Worm (Caenorhabditis elegans) whole organism, L1 larva: Measurements from ENCODE around the gene C31H2.4.
A peak's percentile ranks its signal among the peaks of the same experiment; 100 is the strongest.

Source experiments
- C16A3.4 ChIP-seq: fragments of 150-350 bp; optimal IDR thresholded peaks from 2 replicates; lab custom pipeline; 2014; ENCODE audit warnings: missing biosample characterization, missing genetic modification characterization
- F16B12.6 ChIP-seq: fragments of 150-350 bp; optimal IDR thresholded peaks from 2 replicates; lab custom pipeline; 2014; ENCODE audit warnings: missing biosample characterization, missing genetic modification characterization
- aha-1 ChIP-seq: fragments of 150-350 bp; optimal IDR thresholded peaks from 2 replicates; lab custom pipeline; 2014; ENCODE audit warnings: missing biosample characterization, missing genetic modification characterization
- ama-1 ChIP-seq: fragments of 150-350 bp; optimal IDR thresholded peaks from 2 replicates; lab custom pipeline; 2014
- blmp-1 ChIP-seq: fragments of 150-350 bp; optimal IDR thresholded peaks from 2 replicates; lab custom pipeline; 2014; ENCODE audit warnings: missing biosample characterization, missing genetic modification characterization
- ceh-8 ChIP-seq: fragments of 200-800 bp; sonication (Bioruptor generic); optimal IDR thresholded peaks from 2 replicates; lab custom pipeline; 2018; ENCODE audit warnings: mild to moderate bottlenecking, missing genetic modification characterization, moderate library complexity, missing compliant biosample characterization
- ceh-90 ChIP-seq: sonication (generic microtip); optimal IDR thresholded peaks from 2 replicates; lab custom pipeline; 2016; ENCODE audit warnings: missing genetic modification characterization, missing compliant biosample characterization
- dsc-1 ChIP-seq: sonication (generic microtip); optimal IDR thresholded peaks from 2 replicates; lab custom pipeline; 2016; ENCODE audit warnings: mild to moderate bottlenecking, missing genetic modification characterization, missing compliant biosample characterization
- efl-1 ChIP-seq, 4 experiments: fragments of 150-350 bp; optimal IDR thresholded peaks in 3 of 4; peaks in 1 of 4; 1 replicate in 1 of 4; 2 replicates in 3 of 4; lab custom pipeline; 2014; ENCODE audit warnings: missing biosample characterization in 2 of 4, missing genetic modification characterization in 2 of 4, missing genetic modification reagents in 2 of 4
- egl-13 ChIP-seq: sonication (generic microtip); optimal IDR thresholded peaks from 2 replicates; lab custom pipeline; 2016; ENCODE audit warnings: missing genotype, missing genetic modification reagents, missing genetic modification characterization, missing compliant biosample characterization
- egl-27 ChIP-seq, 2 experiments: fragments of 150-350 bp in 1 of 2; sonication (generic microtip); optimal IDR thresholded peaks; 3 replicates each; lab custom pipeline; 2017 to 2018; ENCODE audit warnings: missing biosample characterization in 2 of 2, missing genetic modification characterization in 2 of 2, missing genetic modification reagents in 2 of 2
- elt-2 ChIP-seq: sonication (generic microtip); optimal IDR thresholded peaks from 2 replicates; lab custom pipeline; 2016; ENCODE audit warnings: missing genetic modification characterization, mild to moderate bottlenecking, inconsistent platforms, missing compliant biosample characterization, missing genetic modification reagents
- elt-3 ChIP-seq, 6 experiments: fragments of 150-350 bp in 1 of 6; sonication (generic microtip); optimal IDR thresholded peaks; 2 replicates each; lab custom pipeline; 2017 to 2018; ENCODE audit warnings: missing biosample characterization in 6 of 6, missing genetic modification characterization in 6 of 6, inconsistent platforms in 1 of 6
- fkh-10 ChIP-seq: sonication (generic microtip); optimal IDR thresholded peaks from 2 replicates; lab custom pipeline; 2017; ENCODE audit warnings: missing biosample characterization, missing genetic modification reagents, missing genetic modification characterization
- fkh-4 ChIP-seq: sonication (generic microtip); optimal IDR thresholded peaks from 2 replicates; lab custom pipeline; 2016; ENCODE audit warnings: missing compliant biosample characterization, missing genetic modification characterization, borderline replicate concordance
- grh-1 ChIP-seq: fragments of 200-800 bp; sonication (Bioruptor generic); IDR thresholded peaks from 2 replicates; pipeline ENCODE4 v1.3.6; 2022; ENCODE audit warnings: missing genetic modification reagents, missing genetic modification characterization, missing compliant biosample characterization
- hlh-17 ChIP-seq: fragments of 200-800 bp; sonication (Bioruptor generic); optimal IDR thresholded peaks from 2 replicates; lab custom pipeline; 2018; ENCODE audit warnings: missing genetic modification characterization, mild to moderate bottlenecking, missing compliant biosample characterization, moderate library complexity, borderline replicate concordance
- hpl-2 ChIP-seq: fragments of 150-350 bp; optimal IDR thresholded peaks from 2 replicates; lab custom pipeline; 2014; ENCODE audit warnings: missing biosample characterization, missing genetic modification reagents, missing genetic modification characterization
- irx-1 ChIP-seq: sonication (generic microtip); optimal IDR thresholded peaks from 2 replicates; lab custom pipeline; 2016; ENCODE audit warnings: missing genetic modification characterization, missing compliant biosample characterization
- jun-1 ChIP-seq: fragments of 150-350 bp; optimal IDR thresholded peaks from 2 replicates; lab custom pipeline; 2014; ENCODE audit warnings: missing biosample characterization, missing genetic modification reagents, missing genetic modification characterization
- lin-13 ChIP-seq: fragments of 150-350 bp; optimal IDR thresholded peaks from 2 replicates; lab custom pipeline; 2014; ENCODE audit warnings: missing biosample characterization, missing genetic modification reagents, missing genetic modification characterization
- lin-14 ChIP-seq: fragments of 200-800 bp; sonication (Bioruptor generic); optimal IDR thresholded peaks from 2 replicates; lab custom pipeline; 2018; ENCODE audit warnings: mild to moderate bottlenecking, missing genetic modification characterization, moderate library complexity, missing compliant biosample characterization
- lin-15B ChIP-seq: fragments of 150-350 bp; sonication (generic microtip); optimal IDR thresholded peaks from 3 replicates; lab custom pipeline; 2014; ENCODE audit warnings: missing biosample characterization, missing genetic modification characterization
- lin-39 ChIP-seq: fragments of 150-350 bp; optimal IDR thresholded peaks from 2 replicates; lab custom pipeline; 2014; ENCODE audit warnings: missing biosample characterization, missing genetic modification reagents, missing genetic modification characterization
- lir-3 ChIP-seq: sonication (generic microtip); optimal IDR thresholded peaks from 2 replicates; lab custom pipeline; 2016; ENCODE audit warnings: mild to moderate bottlenecking, missing genetic modification characterization, moderate library complexity, missing compliant biosample characterization; ENCODE audit not compliant: poor library complexity
- mab-9 ChIP-seq: fragments of 200-800 bp; sonication (Bioruptor generic); IDR thresholded peaks from 2 replicates; pipeline ENCODE4 v1.3.6; 2022; ENCODE audit warnings: missing genetic modification reagents, missing genetic modification characterization, missing compliant biosample characterization
- mdl-1 ChIP-seq, 2 experiments: fragments of 150-350 bp; optimal IDR thresholded peaks; 2 replicates each; lab custom pipeline; 2014 to 2017; ENCODE audit warnings: missing biosample characterization in 2 of 2, missing genetic modification characterization in 2 of 2, inconsistent platforms in 1 of 2
- mep-1 ChIP-seq: fragments of 150-350 bp; optimal IDR thresholded peaks from 2 replicates; lab custom pipeline; 2014; ENCODE audit warnings: missing biosample characterization, missing genetic modification characterization
- nhr-11 ChIP-seq: fragments of 150-350 bp; optimal IDR thresholded peaks from 2 replicates; lab custom pipeline; 2014; ENCODE audit warnings: missing biosample characterization, missing genetic modification characterization
- nhr-12 ChIP-seq: sonication (generic microtip); optimal IDR thresholded peaks from 2 replicates; lab custom pipeline; 2017; ENCODE audit warnings: missing biosample characterization, missing genetic modification characterization
- nhr-20 ChIP-seq: sonication (generic microtip); optimal IDR thresholded peaks from 2 replicates; lab custom pipeline; 2016; ENCODE audit warnings: mild to moderate bottlenecking, missing genetic modification characterization, missing compliant biosample characterization
- nhr-237 ChIP-seq: fragments of 150-350 bp; optimal IDR thresholded peaks from 2 replicates; lab custom pipeline; 2014; ENCODE audit warnings: missing biosample characterization, missing genetic modification characterization
- nhr-47 ChIP-seq: sonication (generic microtip); optimal IDR thresholded peaks from 2 replicates; lab custom pipeline; 2016; ENCODE audit warnings: mild to moderate bottlenecking, missing genetic modification characterization, moderate library complexity, missing compliant biosample characterization
- nhr-76 ChIP-seq: sonication (generic microtip); optimal IDR thresholded peaks from 2 replicates; lab custom pipeline; 2017; ENCODE audit warnings: missing biosample characterization, missing genetic modification characterization
- nhr-85 ChIP-seq: sonication (generic microtip); peaks from one replicate; lab custom pipeline; 2016; ENCODE audit warnings: missing genetic modification characterization, inconsistent platforms, missing compliant biosample characterization
- pqm-1 ChIP-seq: sonication (generic microtip); optimal IDR thresholded peaks from 3 replicates; lab custom pipeline; 2017; ENCODE audit warnings: missing biosample characterization, missing genetic modification characterization
- skn-1 ChIP-seq: fragments of 150-350 bp; optimal IDR thresholded peaks from 2 replicates; lab custom pipeline; 2014; ENCODE audit warnings: missing biosample characterization, missing genetic modification characterization
- snu-23 ChIP-seq: sonication (generic microtip); optimal IDR thresholded peaks from 2 replicates; lab custom pipeline; 2016; ENCODE audit warnings: missing genetic modification characterization, missing compliant biosample characterization
- sox-4 ChIP-seq: sonication (generic microtip); optimal IDR thresholded peaks from 2 replicates; lab custom pipeline; 2016; ENCODE audit warnings: missing genetic modification characterization, missing compliant biosample characterization
- tlp-1 ChIP-seq: fragments of 150-350 bp; optimal IDR thresholded peaks from 2 replicates; lab custom pipeline; 2014; ENCODE audit warnings: missing biosample characterization, missing genetic modification characterization
- unc-130 ChIP-seq: fragments of 150-350 bp; optimal IDR thresholded peaks from 2 replicates; lab custom pipeline; 2017; ENCODE audit warnings: missing biosample characterization, missing genetic modification characterization, inconsistent platforms
- xbp-1 ChIP-seq: sonication (generic microtip); optimal IDR thresholded peaks from 2 replicates; lab custom pipeline; 2016; ENCODE audit warnings: missing genetic modification characterization, missing compliant biosample characterization
- zag-1 ChIP-seq: fragments of 150-350 bp; optimal IDR thresholded peaks from 2 replicates; lab custom pipeline; 2014; ENCODE audit warnings: missing biosample characterization, missing genetic modification characterization
- zip-4 ChIP-seq: fragments of 200-800 bp; sonication (Bioruptor generic); optimal IDR thresholded peaks from 2 replicates; lab custom pipeline; 2018; ENCODE audit warnings: mild to moderate bottlenecking, missing genetic modification characterization, moderate library complexity, missing compliant biosample characterization
- ztf-11 ChIP-seq, 2 experiments: sonication (generic microtip); optimal IDR thresholded peaks; 2 replicates each; lab custom pipeline; 2016 to 2017; ENCODE audit warnings: missing genetic modification characterization in 2 of 2, missing biosample characterization in 1 of 2, missing compliant biosample characterization in 1 of 2

The C31H2.4 gene

ce11 chrX:5121789-5122188 is 37.7 kb downstream of the C31H2.4 start (continued):
- peak; percentile 63 for TF ChIP-seq egl-13 (tag; lab: Kevin White, UChicago)
- no peak for TF ChIP-seq nhr-11 (tag; lab: Kevin White, UChicago)

ce11 chrX:5120807-5121206 is 38.7 kb downstream of the C31H2.4 start:
- TF ChIP-seq blmp-1 (peak; percentile 64), efl-1 (optimal IDR thresholded peaks at IDR 0.05; lab: Kevin White, UChicago) (no peak), efl-1 (GFP tag; optimal IDR thresholded peaks at IDR 0.05 in 1 of 2; lab: Kevin White, UChicago) (no peak), dsc-1 (tag; lab: Kevin White, UChicago) (peak; percentile 32)
- TF ChIP-seq, all 84 proteins: peak for 2

- TF ChIP-seq egl-27 (tag; optimal IDR thresholded peaks at IDR 0.05; lab: Kevin White, UChicago) = no peak
- peak; percentile 37 for TF ChIP-seq ama-1 (lab: Kevin White, UChicago)
Measured at ce11 chrX:5120196-5120595, 39.3 kb downstream of the C31H2.4 start.

ce11 chrX:5119686-5120085 is 39.8 kb downstream of the C31H2.4 start:
- TF ChIP-seq snu-23 (GFP tag; lab: Kevin White, UChicago) (no peak), nhr-237 (tag; lab: Kevin White, UChicago) (no peak), aha-1 (no peak), nhr-47 (tag; lab: Kevin White, UChicago) (no peak), lin-13 (GFP tag; lab: Kevin White, UChicago) (no peak)

ce11 chrX:5119246-5119645 is 40.2 kb downstream of the C31H2.4 start:
- TF ChIP-seq tlp-1 (tag; lab: Kevin White, UChicago) (no peak), nhr-76 (tag; lab: Kevin White, UChicago) (no peak), nhr-20 (tag; lab: Kevin White, UChicago) (peak; percentile 83), sox-4 (tag; lab: Kevin White, UChicago) (no peak), lin-39 (tag; lab: Kevin White, UChicago) (no peak), elt-3 (tag; optimal IDR thresholded peaks at IDR 0.05; lab: Kevin White, UChicago) (peak in 3 of 6 experiments; percentile 16 to 82 (median 51)), nhr-12 (tag; lab: Kevin White, UChicago) (no peak), ceh-8 (GFP tag; lab: Kevin White, UChicago) (no peak), F16B12.6 (tag; lab: Kevin White, UChicago) (no peak), hlh-17 (GFP tag; lab: Kevin White, UChicago) (no peak), jun-1 (no peak), zip-4 (GFP tag; lab: Kevin White, UChicago) (no peak), mab-9 (GFP tag; lab: Robert Waterston, UW) (no peak), C16A3.4 (peak; percentile 30), fkh-10 (GFP tag; lab: Kevin White, UChicago) (no peak), elt-2 (tag; lab: Kevin White, UChicago) (no peak), lin-14 (GFP tag; lab: Kevin White, UChicago) (peak; percentile 82), blmp-1 (peak; percentile 88), mdl-1 (tag; optimal IDR thresholded peaks at IDR 0.05; lab: Kevin White, UChicago) (peak in 1 of 2 experiments; percentile 68), pqm-1 (no peak), nhr-237 (tag; lab: Kevin White, UChicago) (no peak), ama-1 (lab: Kevin White, UChicago) (no peak), skn-1 (peak; percentile 28), zag-1 (tag; lab: Kevin White, UChicago) (no peak), grh-1 (GFP tag; lab: Robert Waterston, UW) (peak; percentile 91), fkh-4 (tag; lab: Kevin White, UChicago) (no peak), ztf-11 (tag; optimal IDR thresholded peaks at IDR 0.05; lab: Kevin White, UChicago) (no peak), unc-130 (no peak), lir-3 (tag; lab: Kevin White, UChicago) (no peak), snu-23 (GFP tag; lab: Kevin White, UChicago) (peak; percentile 81), ceh-90 (tag; lab: Kevin White, UChicago) (no peak), mep-1 (tag; lab: Kevin White, UChicago) (peak; percentile 48), nhr-85 (tag; lab: Kevin White, UChicago) (peak; percentile 99), irx-1 (tag; lab: Kevin White, UChicago) (peak; percentile 26), hpl-2 (GFP tag; lab: Kevin White, UChicago) (no peak), xbp-1 (tag; lab: Kevin White, UChicago) (peak; percentile 61), lin-15B (tag; lab: Kevin White, UChicago) (no peak)
